Worm (Caenorhabditis elegans) whole organism, young adult: Measurements from ENCODE around the gene B0034.5.

ENCODE experiments used
- B0261.1 ChIP-seq: sonication (generic microtip); optimal IDR thresholded peaks from 2 replicates; lab custom pipeline; 2016; ENCODE audit warnings: mild to moderate bottlenecking, missing genetic modification characterization, moderate library complexity, missing compliant biosample characterization
- C17E4.6 ChIP-seq: fragments of 200-800 bp; sonication (Bioruptor generic); IDR thresholded peaks from 2 replicates; pipeline ENCODE4 v1.3.6; 2022; ENCODE audit warnings: missing genetic modification reagents, missing genetic modification characterization, missing compliant biosample characterization
- F23B12.7 ChIP-seq: sonication (generic microtip); optimal IDR thresholded peaks from 2 replicates; lab custom pipeline; 2017; ENCODE audit warnings: missing genetic modification characterization, mild to moderate bottlenecking, missing compliant biosample characterization, antibody characterized with exemption, moderate library complexity; ENCODE audit not compliant: insufficient read depth
- F37B4.10 ChIP-seq: fragments of 200-800 bp; sonication (Bioruptor generic); IDR thresholded peaks from 2 replicates; pipeline ENCODE4 v1.3.6; 2022; ENCODE audit warnings: missing genetic modification characterization, missing compliant biosample characterization
- F57A8.1 ChIP-seq: fragments of 200-800 bp; sonication (Bioruptor generic); optimal IDR thresholded peaks from 2 replicates; lab custom pipeline; 2018; ENCODE audit warnings: mild to moderate bottlenecking, missing genetic modification characterization, moderate library complexity, missing compliant biosample characterization
- F57C9.4 ChIP-seq: sonication (generic microtip); optimal IDR thresholded peaks from 2 replicates; lab custom pipeline; 2017; ENCODE audit warnings: mild to moderate bottlenecking, missing genetic modification characterization, missing compliant biosample characterization
- K12H6.12 ChIP-seq: fragments of 200-800 bp; sonication (Bioruptor generic); optimal IDR thresholded peaks from 2 replicates; lab custom pipeline; 2018; ENCODE audit warnings: mild to moderate bottlenecking, missing genetic modification characterization, missing compliant biosample characterization
- Y56A3A.18 ChIP-seq: fragments of 200-800 bp; sonication (Bioruptor generic); IDR thresholded peaks from 2 replicates; pipeline ENCODE4 v1.3.6; 2022; ENCODE audit warnings: missing genetic modification reagents, missing genetic modification characterization, missing compliant biosample characterization
- Y95B8A.8 ChIP-seq: fragments of 200-800 bp; sonication (Bioruptor generic); IDR thresholded peaks from 2 replicates; pipeline ENCODE4 v1.3.6; 2022; ENCODE audit warnings: missing genetic modification reagents, missing genetic modification characterization, missing compliant biosample characterization
- ZK185.1 ChIP-seq: sonication (generic microtip); optimal IDR thresholded peaks from 2 replicates; lab custom pipeline; 2016; ENCODE audit warnings: mild to moderate bottlenecking, missing genetic modification characterization, missing compliant biosample characterization; ENCODE audit not compliant: poor library complexity, severe bottlenecking
- akir-1 ChIP-seq: fragments of 200-800 bp; sonication (Bioruptor generic); optimal IDR thresholded peaks from 2 replicates; lab custom pipeline; 2018; ENCODE audit warnings: mild to moderate bottlenecking, missing genetic modification characterization, moderate library complexity, missing compliant biosample characterization
- aptf-2 ChIP-seq: fragments of 200-800 bp; sonication (Bioruptor generic); conservative IDR thresholded peaks from 2 replicates; pipeline ENCODE4 v1.3.6; 2022; ENCODE audit warnings: missing genetic modification reagents, missing genetic modification characterization, missing compliant biosample characterization
- aptf-3 ChIP-seq: fragments of 200-800 bp; sonication (Bioruptor generic); IDR thresholded peaks from 2 replicates; pipeline ENCODE4 v1.3.6; 2022; ENCODE audit warnings: missing genetic modification characterization, missing compliant biosample characterization
- attf-3 ChIP-seq: fragments of 200-800 bp; sonication (Bioruptor generic); conservative IDR thresholded peaks from 2 replicates; pipeline ENCODE4 v1.3.6; 2022; ENCODE audit warnings: missing genetic modification reagents, missing genetic modification characterization, missing compliant biosample characterization
- bed-2 ChIP-seq: fragments of 200-800 bp; sonication (Bioruptor generic); IDR thresholded peaks from 2 replicates; pipeline ENCODE4 v1.3.6; 2022; ENCODE audit warnings: missing genetic modification reagents, missing genetic modification characterization, missing compliant biosample characterization
- ccch-3 ChIP-seq: fragments of 200-800 bp; sonication (Bioruptor generic); optimal IDR thresholded peaks from 2 replicates; lab custom pipeline; 2018; ENCODE audit warnings: mild to moderate bottlenecking, missing genetic modification characterization, missing compliant biosample characterization
- cebp-2 ChIP-seq: fragments of 200-800 bp; sonication (Bioruptor generic); IDR thresholded peaks from 2 replicates; pipeline ENCODE4 v1.3.6; 2022; ENCODE audit warnings: missing genetic modification characterization, missing compliant biosample characterization
- ceh-91 ChIP-seq: fragments of 200-800 bp; sonication (Bioruptor generic); IDR thresholded peaks from 2 replicates; pipeline ENCODE4 v1.3.6; 2022; ENCODE audit warnings: missing genetic modification reagents, missing genetic modification characterization, missing compliant biosample characterization
- him-1 ChIP-seq: sonication (generic microtip); optimal IDR thresholded peaks from 2 replicates; lab custom pipeline; 2016; ENCODE audit warnings: missing genotype, missing genetic modification reagents, missing genetic modification characterization, missing compliant biosample characterization
- let-607 ChIP-seq, 2 experiments: fragments of 200-800 bp in 1 of 2; sonication (Bioruptor generic) in 1 of 2; sonication (generic microtip) in 1 of 2; optimal IDR thresholded peaks; 2 replicates each; lab custom pipeline; 2016 to 2018; ENCODE audit warnings: mild to moderate bottlenecking in 2 of 2, missing compliant biosample characterization in 2 of 2, missing genetic modification characterization in 2 of 2, moderate library complexity in 2 of 2, missing genotype in 1 of 2
- madf-10 ChIP-seq: sonication (generic microtip); optimal IDR thresholded peaks from 2 replicates; lab custom pipeline; 2016; ENCODE audit warnings: mild to moderate bottlenecking, missing genetic modification characterization, missing compliant biosample characterization
- madf-6 ChIP-seq: fragments of 200-800 bp; sonication (Bioruptor generic); IDR thresholded peaks from 2 replicates; pipeline ENCODE4 v1.3.6; 2022; ENCODE audit warnings: missing genetic modification reagents, missing genetic modification characterization, missing compliant biosample characterization
- madf-8 ChIP-seq: fragments of 200-800 bp; sonication (Bioruptor generic); conservative IDR thresholded peaks from 2 replicates; pipeline ENCODE4 v1.3.6; 2022; ENCODE audit warnings: missing genetic modification reagents, missing genetic modification characterization, missing compliant biosample characterization
- mel-28 ChIP-seq: sonication (generic microtip); optimal IDR thresholded peaks from 2 replicates; lab custom pipeline; 2016; ENCODE audit warnings: borderline replicate concordance, mild to moderate bottlenecking, missing genetic modification characterization, missing compliant biosample characterization
- nfya-1 ChIP-seq: sonication (generic microtip); optimal IDR thresholded peaks from 2 replicates; lab custom pipeline; 2017; ENCODE audit warnings: antibody characterized with exemption, missing compliant biosample characterization, missing genetic modification characterization, borderline replicate concordance; ENCODE audit not compliant: insufficient read depth
- nhr-90 ChIP-seq: sonication (generic microtip); optimal IDR thresholded peaks from 2 replicates; lab custom pipeline; 2016; ENCODE audit warnings: missing genotype, mild to moderate bottlenecking, missing genetic modification characterization, missing compliant biosample characterization
- pbrm-1 ChIP-seq: fragments of 200-800 bp; sonication (Bioruptor generic); IDR thresholded peaks from 2 replicates; pipeline ENCODE4 v1.3.6; 2022; ENCODE audit warnings: missing genetic modification reagents, missing genetic modification characterization, missing compliant biosample characterization
- rpc-1 ChIP-seq, 2 experiments: fragments of 150-350 bp in 1 of 2; sonication (generic microtip) in 1 of 2; optimal IDR thresholded peaks; 2 replicates each; lab custom pipeline; 2014 to 2018; ENCODE audit warnings: missing biosample characterization in 1 of 2, missing genetic modification characterization in 1 of 2, missing genetic modification reagents in 1 of 2, missing genotype in 1 of 2
- tbp1 ChIP-seq: fragments of 200-800 bp; sonication (Bioruptor generic); optimal IDR thresholded peaks from 2 replicates; lab custom pipeline; 2018; ENCODE audit warnings: mild to moderate bottlenecking, missing genetic modification characterization, missing compliant biosample characterization
- tbx-9 ChIP-seq: sonication (generic microtip); optimal IDR thresholded peaks from 2 replicates; lab custom pipeline; 2016; ENCODE audit warnings: borderline replicate concordance, missing genetic modification characterization, inconsistent platforms, missing compliant biosample characterization
- ztf-18 ChIP-seq: sonication (generic microtip); optimal IDR thresholded peaks from 2 replicates; lab custom pipeline; 2016; ENCODE audit warnings: missing genotype, mild to moderate bottlenecking, missing genetic modification characterization, missing compliant biosample characterization
- ztf-26 ChIP-seq: sonication (generic microtip); optimal IDR thresholded peaks from 2 replicates; lab custom pipeline; 2017; ENCODE audit warnings: missing genetic modification characterization, missing compliant biosample characterization

The B0034.5 gene

ce11 chrII:5957803-5958367, 16.9 kb downstream of the B0034.5 start:
- no peak for TF ChIP-seq B0261.1 (tag; lab: Kevin White, UChicago)

ce11 chrII:5956583-5956982, 18.2 kb downstream of the B0034.5 start, which contains the start of gene casy-1:
Gene casy-1 (minus strand): TSS chrII:5956683.
- TF ChIP-seq Y56A3A.18 (GFP tag; lab: Robert Waterston, UW), result no peak
- no peak for TF ChIP-seq F57A8.1 (GFP tag; lab: Kevin White, UChicago)
- TF ChIP-seq ZK185.1 (tag; lab: Kevin White, UChicago), result no peak
- TF ChIP-seq akir-1 (GFP tag; lab: Kevin White, UChicago), result no peak
- no peak for TF ChIP-seq ceh-91 (GFP tag; lab: Robert Waterston, UW)
- no peak for TF ChIP-seq madf-10 (tag; lab: Kevin White, UChicago)
- no peak for TF ChIP-seq attf-3 (GFP tag; lab: Robert Waterston, UW)
- no peak for TF ChIP-seq Y95B8A.8
- no peak for TF ChIP-seq aptf-3 (GFP tag; lab: Robert Waterston, UW)
- TF ChIP-seq, all 124 proteins: peak for 0

ce11 chrII:5955638-5956167, 19.1 kb downstream of the B0034.5 start:
- TF ChIP-seq F37B4.10, result no peak
- TF ChIP-seq F57A8.1 (GFP tag; lab: Kevin White, UChicago), result no peak
- TF ChIP-seq cebp-2 (GFP tag; lab: Robert Waterston, UW), result no peak
- TF ChIP-seq madf-6 (GFP tag; lab: Robert Waterston, UW), result no peak
- no peak for TF ChIP-seq ztf-26 (tag; lab: Kevin White, UChicago)
- no peak for TF ChIP-seq nfya-1
- no peak for TF ChIP-seq aptf-2
- no peak for TF ChIP-seq F23B12.7 (tag; lab: Kevin White, UChicago)

ce11 chrII:5952214-5952613, 22.6 kb downstream of the B0034.5 start:
- TF ChIP-seq mel-28 (tag; lab: Kevin White, UChicago), result no peak
- no peak for TF ChIP-seq attf-3 (GFP tag; lab: Robert Waterston, UW)
- no peak for TF ChIP-seq F23B12.7 (tag; lab: Kevin White, UChicago)
- TF ChIP-seq let-607 (tag; optimal IDR thresholded peaks at IDR 0.05; lab: Kevin White, UChicago), result no peak
- no peak for TF ChIP-seq F57C9.4 (tag; lab: Kevin White, UChicago)
- no peak for TF ChIP-seq tbp1 (GFP tag; lab: Kevin White, UChicago)
- TF ChIP-seq ztf-18, result no peak
- no peak for TF ChIP-seq rpc-1 (optimal IDR thresholded peaks at IDR 0.05; lab: Kevin White, UChicago)
- no peak for TF ChIP-seq rpc-1 (tag; optimal IDR thresholded peaks at IDR 0.05; lab: Kevin White, UChicago)
- no peak for TF ChIP-seq nhr-90 (tag; lab: Kevin White, UChicago)
- TF ChIP-seq him-1, result no peak
- TF ChIP-seq, all 124 proteins: peak for 0

ce11 chrII:5951745-5952144, 23.0 kb downstream of the B0034.5 start:
- no peak for TF ChIP-seq K12H6.12 (tag; lab: Kevin White, UChicago)
- TF ChIP-seq bed-2 (GFP tag; lab: Robert Waterston, UW), result no peak
- TF ChIP-seq F37B4.10, result no peak
- TF ChIP-seq cebp-2 (GFP tag; lab: Robert Waterston, UW), result no peak
- no peak for TF ChIP-seq C17E4.6 (GFP tag; lab: Robert Waterston, UW)
- no peak for TF ChIP-seq madf-8 (GFP tag; lab: Robert Waterston, UW)
- TF ChIP-seq ccch-3 (GFP tag; lab: Kevin White, UChicago), result no peak
- TF ChIP-seq pbrm-1, result no peak
- no peak for TF ChIP-seq tbx-9 (tag; lab: Kevin White, UChicago)
- TF ChIP-seq madf-10 (tag; lab: Kevin White, UChicago), result no peak
